Comparison of ENCODE assay signal across 2 fruit fly cellular contexts in the genomic region with DNA sequence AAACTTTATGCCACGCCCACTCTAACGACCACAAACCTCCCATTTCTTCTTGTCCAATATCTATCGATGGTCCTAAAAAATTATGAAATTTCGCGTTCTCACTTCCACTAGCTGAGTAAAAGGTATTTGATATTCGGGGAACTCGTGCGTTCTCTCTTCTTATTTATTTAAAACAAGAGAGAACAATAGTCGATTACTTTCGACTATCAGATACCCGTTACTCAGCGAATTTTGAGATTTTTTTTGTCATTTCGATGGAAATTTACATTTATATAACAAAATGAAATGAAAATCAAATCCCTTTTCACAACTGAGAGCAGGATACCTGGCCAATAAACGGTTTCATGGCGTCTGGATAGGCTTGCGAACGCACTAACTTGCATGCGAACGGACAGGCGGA.
TF ChIP-seq lines count a peak whose summit lies in the region.

No protein-coding gene starts in this region.

- TF ChIP-seq CTCF in whole organism, embryonic (GFP tag; optimal IDR thresholded peaks at IDR 0.05; lab: Kevin White, UChicago): no peak

TF ChIP-seq in whole organism, embryonic, 481 proteins besides CTCF, POLR2A, EP300 and RAD21:
- TF ChIP-seq CG17912 (GFP tag; optimal IDR thresholded peaks at IDR 0.05; lab: Kevin White, UChicago) (no peak), CG13424 (tag; optimal IDR thresholded peaks at IDR 0.05; lab: Kevin White, UChicago) (no peak), usp (GFP tag; optimal IDR thresholded peaks at IDR 0.05; lab: Kevin White, UChicago) (no peak), CG6791 (GFP tag; IDR thresholded peaks at IDR 0.05; lab: Robert Waterston, UW; ENCODE audit: partially characterized antibody) (peak; percentile 64; the same call in 2 of the 3 replicates), nerfin-2 (GFP tag; IDR thresholded peaks at IDR 0.05; lab: Robert Waterston, UW; ENCODE audit: partially characterized antibody) (peak; percentile 40; the same call in 1 of the 2 replicates), D19A (tag; optimal IDR thresholded peaks at IDR 0.05; lab: Kevin White, UChicago) (peak; percentile 51), vnd (GFP tag; IDR thresholded peaks at IDR 0.05; lab: Robert Waterston, UW; ENCODE audit: partially characterized antibody) (peak; percentile 63), D19B (GFP tag; optimal IDR thresholded peaks at IDR 0.05; lab: Kevin White, UChicago) (peak; percentile 47), CG7963 (GFP tag; IDR thresholded peaks at IDR 0.05; lab: Robert Waterston, UW; ENCODE audit: partially characterized antibody) (peak; percentile 66; the same call in 2 of the 3 replicates), hb (GFP tag; IDR thresholded peaks at IDR 0.05; lab: Robert Waterston, UW; ENCODE audit: partially characterized antibody) (peak; percentile 51; the same call in 1 of the 3 replicates), mld (GFP tag; IDR thresholded peaks at IDR 0.05; lab: Robert Waterston, UW; ENCODE audit: partially characterized antibody) (0 out of 3 replicates have a peak, but pooled peaks have one; percentile 54), Pdp1 (GFP tag; optimal IDR thresholded peaks at IDR 0.05; lab: Kevin White, UChicago) (peak in 1 of 2 experiments; percentile 1), HLH4C (GFP tag; IDR thresholded peaks at IDR 0.05; lab: Robert Waterston, UW; ENCODE audit: partially characterized antibody) (peak; percentile 79), Nf-YB (GFP tag; optimal IDR thresholded peaks at IDR 0.05; lab: Kevin White, UChicago) (no peak), CG32767 (GFP tag; IDR thresholded peaks at IDR 0.05; lab: Robert Waterston, UW) (no peak), tna (GFP tag; IDR thresholded peaks at IDR 0.05; lab: Robert Waterston, UW; ENCODE audit: partially characterized antibody) (peak; percentile 51; the same call in 1 of the 2 replicates), Opbp (GFP tag; IDR thresholded peaks at IDR 0.05; lab: Robert Waterston, UW; ENCODE audit: partially characterized antibody) (0 out of 3 replicates have a peak, but pooled peaks have one; percentile 15), inv (GFP tag; IDR thresholded peaks at IDR 0.05; lab: Robert Waterston, UW; ENCODE audit: partially characterized antibody) (peak; percentile 17; the same call in 1 of the 2 replicates), CG14860 (GFP tag; IDR thresholded peaks at IDR 0.05; lab: Robert Waterston, UW; ENCODE audit: partially characterized antibody) (peak; percentile 74; the same call in 2 of the 3 replicates), pfk (GFP tag; optimal IDR thresholded peaks at IDR 0.05; lab: Kevin White, UChicago) (no peak), Scr (GFP tag; IDR thresholded peaks at IDR 0.05; lab: Robert Waterston, UW; ENCODE audit: partially characterized antibody) (peak; percentile 50), CG16813 (GFP tag; IDR thresholded peaks at IDR 0.05; lab: Robert Waterston, UW; ENCODE audit: partially characterized antibody) (peak; percentile 79)
TF ChIP-seq in whole organism, embryonic: peak in this region for 16.

TF ChIP-seq in whole organism, prepupa, 60 proteins besides CTCF, POLR2A, EP300 and RAD21:
- TF ChIP-seq lz (GFP tag; optimal IDR thresholded peaks at IDR 0.05; lab: Kevin White, UChicago) (no peak), Eip78C (GFP tag; lab: Kevin White, UChicago) (peak; percentile 33)
